Worm (Caenorhabditis elegans): ENCODE data around the gene mog-3.

Gene mog-3

ce11 chrIII:5310940-5311339, 2.5 kb downstream of the mog-3 start, which contains the start of gene pqe-1:
TSS of gene pqe-1 (plus strand) at chrIII:5311240.
- TF ChIP-seq ccch-3 (GFP tag; optimal IDR thresholded peaks at IDR 0.05) (no peak), mcd-1 (GFP tag; IDR thresholded peaks at IDR 0.05) (no peak), ceh-91 (GFP tag; IDR thresholded peaks at IDR 0.05) (no peak), sea-2 (GFP tag; IDR thresholded peaks at IDR 0.05) (no peak), madf-3 (GFP tag; IDR thresholded peaks at IDR 0.05) (no peak), lsy-27 (tag; optimal IDR thresholded peaks at IDR 0.05; ENCODE audit: borderline replicate concordance, insufficient read depth) (no peak), mes-4 (tag; optimal IDR thresholded peaks at IDR 0.05) (no peak), T07F8.4 (tag; optimal IDR thresholded peaks at IDR 0.05) (no peak), nfya-2 (GFP tag; IDR thresholded peaks at IDR 0.05) (no peak), bed-2 (GFP tag; IDR thresholded peaks at IDR 0.05) (no peak), ceh-27 (GFP tag; optimal IDR thresholded peaks at IDR 0.05) (no peak)

ce11 chrIII:5318610-5319009, 10.2 kb downstream of the mog-3 start:
- TF ChIP-seq ceh-58 (GFP tag; IDR thresholded peaks at IDR 0.05) (no peak), cebp-1 (GFP tag; IDR thresholded peaks at IDR 0.05) (no peak), cebp-1 (tag; optimal IDR thresholded peaks at IDR 0.05) (peak; percentile 17), zim-3 (tag; optimal IDR thresholded peaks at IDR 0.05) (no peak), nhr-80 (tag; optimal IDR thresholded peaks at IDR 0.05) (peak; percentile 8), lir-1 (GFP tag; conservative IDR thresholded peaks at IDR 0.05) (no peak), B0035.1 (tag; optimal IDR thresholded peaks at IDR 0.05) (no peak)

ce11 chrIII:5321661-5322060, 13.3 kb downstream of the mog-3 start, which contains the start of gene F52C9.3:
TSS of gene F52C9.3 (plus strand) at chrIII:5321885.
- TF ChIP-seq pbrm-1 (GFP tag; IDR thresholded peaks at IDR 0.05) = 0 out of 2 replicates have a peak, but pooled peaks have one; percentile 21
- TF ChIP-seq attf-5 (GFP tag; optimal IDR thresholded peaks at IDR 0.05) = peak; percentile 5
- no peak for TF ChIP-seq zfh-2 (GFP tag; conservative IDR thresholded peaks at IDR 0.05)
- no peak for TF ChIP-seq cebp-1 (GFP tag; IDR thresholded peaks at IDR 0.05)
- TF ChIP-seq cebp-1 (tag; optimal IDR thresholded peaks at IDR 0.05) = peak; percentile 51
- no peak for TF ChIP-seq F52B5.7 (tag; optimal IDR thresholded peaks at IDR 0.05)
- no peak for TF ChIP-seq pha-4 (tag; optimal IDR thresholded peaks at IDR 0.05)
- no peak for TF ChIP-seq ztf-3 (GFP tag; optimal IDR thresholded peaks at IDR 0.05)
- peak; percentile 23 for TF ChIP-seq tbp1 (GFP tag; optimal IDR thresholded peaks at IDR 0.05)
- TF ChIP-seq nfyb-1 (GFP tag; IDR thresholded peaks at IDR 0.05) = 0 out of 2 replicates have a peak, but pooled peaks have one; percentile 36
- peak; percentile 29 for TF ChIP-seq chd-7 (tag; optimal IDR thresholded peaks at IDR 0.05)
- no peak for TF ChIP-seq sptf-2 (GFP tag; optimal IDR thresholded peaks at IDR 0.05)
- TF ChIP-seq unc-62 (GFP tag; optimal IDR thresholded peaks at IDR 0.05) = no peak
- TF ChIP-seq nhr-80 (tag; optimal IDR thresholded peaks at IDR 0.05) = no peak
- TF ChIP-seq B0035.1 (tag; optimal IDR thresholded peaks at IDR 0.05) = no peak
- no peak for TF ChIP-seq snpc-3.4 (tag; optimal IDR thresholded peaks at IDR 0.05)
- TF ChIP-seq nhr-27 (tag; optimal IDR thresholded peaks at IDR 0.05) = peak; percentile 12
- peak; percentile 41 for TF ChIP-seq tlf-1 (GFP tag; optimal IDR thresholded peaks at IDR 0.05)
- TF ChIP-seq madf-6 (GFP tag; IDR thresholded peaks at IDR 0.05) = 0 out of 2 replicates have a peak, but pooled peaks have one; percentile 29

ce11 chrIII:5326323-5326722, 17.9 kb downstream of the mog-3 start, which contains the start of gene sorf-2:
TSS of gene sorf-2 (plus strand) at chrIII:5326623.
- TF ChIP-seq nfya-1 (tag; optimal IDR thresholded peaks at IDR 0.05; ENCODE audit: borderline replicate concordance, insufficient read depth) (no peak), efl-1 (GFP tag; optimal IDR thresholded peaks at IDR 0.05) (no peak), ceh-91 (GFP tag; IDR thresholded peaks at IDR 0.05) (no peak), xnd-1 (tag; optimal IDR thresholded peaks at IDR 0.05) (no peak), ztf-3 (GFP tag; optimal IDR thresholded peaks at IDR 0.05) (no peak), rpc-1 (optimal IDR thresholded peaks at IDR 0.05) (no peak), rpc-1 (tag; optimal IDR thresholded peaks at IDR 0.05) (no peak), ceh-100 (GFP tag; IDR thresholded peaks at IDR 0.05) (no peak), ekl-4 (GFP tag; IDR thresholded peaks at IDR 0.05) (no peak), Y56A3A.18 (GFP tag; IDR thresholded peaks at IDR 0.05) (no peak), snpc-3.4 (tag; optimal IDR thresholded peaks at IDR 0.05) (no peak), F22D6.2 (tag; optimal IDR thresholded peaks at IDR 0.05) (no peak), Y95B8A.8 (GFP tag; IDR thresholded peaks at IDR 0.05) (no peak), sea-2 (GFP tag; IDR thresholded peaks at IDR 0.05) (no peak), D2030.7 (GFP tag; IDR thresholded peaks at IDR 0.05) (no peak)

All from whole organism, young adult.